Fruit fly (Drosophila melanogaster) whole organism, embryonic: ENCODE results near the gene Mdh1.

Experiments
- Asciz ChIP-seq: fragments of 200-800 bp; sonication (Bioruptor generic); optimal IDR thresholded peaks from 2 replicates; lab custom pipeline; 2017; ENCODE audit warnings: missing biosample characterization, mild to moderate bottlenecking, missing genetic modification characterization, missing genetic modification reagents
- B-H1 ChIP-seq: fragments of 200-800 bp; sonication (Bioruptor generic); IDR thresholded peaks from 3 replicates; pipeline ENCODE4 v1.3.6; 2022; ENCODE audit warnings: missing biosample characterization, missing genetic modification characterization
- B-H2 ChIP-seq: fragments of 200-800 bp; sonication (Bioruptor generic); optimal IDR thresholded peaks from 2 replicates; lab custom pipeline; 2018; ENCODE audit warnings: missing biosample characterization, mild to moderate bottlenecking, missing genetic modification characterization
- Bteb2 ChIP-seq: fragments of 200-800 bp; sonication (Bioruptor generic); optimal IDR thresholded peaks from 2 replicates; lab custom pipeline; 2016; ENCODE audit warnings: missing biosample characterization, missing genetic modification characterization
- CG10431 ChIP-seq: fragments of 200-800 bp; sonication (Bioruptor generic); optimal IDR thresholded peaks from 3 replicates; lab custom pipeline; 2018; ENCODE audit warnings: missing biosample characterization, mild to moderate bottlenecking, missing genetic modification characterization
- CG10565 ChIP-seq: fragments of 200-800 bp; sonication (Bioruptor generic); optimal IDR thresholded peaks from 3 replicates; lab custom pipeline; 2016; ENCODE audit warnings: missing biosample characterization, mild to moderate bottlenecking, missing genetic modification characterization
- CG12942 ChIP-seq: fragments of 200-800 bp; sonication (Bioruptor generic); optimal IDR thresholded peaks from 3 replicates; lab custom pipeline; 2016; ENCODE audit warnings: missing biosample characterization, missing genetic modification characterization
- CG14965 ChIP-seq: fragments of 200-800 bp; sonication (Bioruptor generic); optimal IDR thresholded peaks from 2 replicates; lab custom pipeline; 2016; ENCODE audit warnings: missing biosample characterization, missing genetic modification characterization, borderline replicate concordance
- CG1603 ChIP-seq: fragments of 200-800 bp; sonication (Bioruptor generic); optimal IDR thresholded peaks from 2 replicates; lab custom pipeline; 2019; ENCODE audit warnings: missing biosample characterization, mild to moderate bottlenecking, missing genetic modification characterization, moderate library complexity
- CG17328 ChIP-seq: fragments of 200-800 bp; sonication (Bioruptor generic); IDR thresholded peaks from 2 replicates; pipeline ENCODE4 v1.3.6; 2022; ENCODE audit warnings: missing biosample characterization, missing genetic modification characterization
- CG17829 ChIP-seq: fragments of 200-800 bp; optimal IDR thresholded peaks from 2 replicates; lab custom pipeline; 2019; ENCODE audit warnings: missing biosample characterization, mild to moderate bottlenecking, missing genetic modification characterization, moderate library complexity
- CG33213 ChIP-seq: fragments of 200-800 bp; sonication (Bioruptor generic); optimal IDR thresholded peaks from 3 replicates; lab custom pipeline; 2016; ENCODE audit warnings: missing biosample characterization, missing genetic modification characterization
- CG34422 ChIP-seq: fragments of 200-800 bp; sonication (Bioruptor generic); IDR thresholded peaks from 3 replicates; pipeline ENCODE4 v1.3.6; 2022; ENCODE audit warnings: missing biosample characterization, missing genetic modification characterization
- CG4282 ChIP-seq: fragments of 200-800 bp; sonication (Bioruptor generic); optimal IDR thresholded peaks from 2 replicates; lab custom pipeline; 2016; ENCODE audit warnings: missing biosample characterization, missing genetic modification characterization
- CG4404 ChIP-seq: fragments of 200-800 bp; sonication (Bioruptor generic); IDR thresholded peaks from 2 replicates; pipeline ENCODE4 v1.3.6; 2022; ENCODE audit warnings: missing biosample characterization, missing genetic modification characterization
- CG8944 ChIP-seq: fragments of 200-800 bp; sonication (Bioruptor generic); optimal IDR thresholded peaks from 3 replicates; lab custom pipeline; 2016; ENCODE audit warnings: missing biosample characterization, missing genetic modification characterization
- Fer1 ChIP-seq: fragments of 200-800 bp; sonication (Bioruptor generic); optimal IDR thresholded peaks from 2 replicates; lab custom pipeline; 2017; ENCODE audit warnings: missing biosample characterization, mild to moderate bottlenecking, missing genetic modification characterization
- Gug ChIP-seq: fragments of 200-800 bp; sonication (Bioruptor generic); IDR thresholded peaks from 4 replicates; pipeline ENCODE4 v1.3.6; 2022; ENCODE audit warnings: missing biosample characterization, missing genetic modification characterization
- H2.0 ChIP-seq: fragments of 200-800 bp; sonication (Bioruptor generic); IDR thresholded peaks from 2 replicates; pipeline ENCODE4 v1.3.6; 2022; ENCODE audit warnings: missing biosample characterization, missing genetic modification characterization
- Hey ChIP-seq: fragments of 200-800 bp; sonication (Bioruptor generic); optimal IDR thresholded peaks from 3 replicates; lab custom pipeline; 2018; ENCODE audit warnings: missing biosample characterization, mild to moderate bottlenecking, missing genetic modification characterization
- Hmx ChIP-seq: fragments of 200-800 bp; sonication (Bioruptor generic); optimal IDR thresholded peaks from 2 replicates; lab custom pipeline; 2016; ENCODE audit warnings: missing biosample characterization, missing genetic modification characterization
- Hsf ChIP-seq: fragments of 200-800 bp; sonication (Bioruptor generic); optimal IDR thresholded peaks from 3 replicates; lab custom pipeline; 2016; ENCODE audit warnings: missing biosample characterization, missing genetic modification characterization
- Lpt ChIP-seq: fragments of >200 bp; optimal IDR thresholded peaks from 2 replicates; lab custom pipeline; 2018; ENCODE audit warnings: missing biosample characterization, missing genetic modification characterization
- MBD-R2 ChIP-seq: fragments of 200-800 bp; sonication (Bioruptor generic); IDR thresholded peaks from 2 replicates; pipeline ENCODE4 v1.3.6; 2022; ENCODE audit warnings: missing biosample characterization, missing genetic modification characterization
- Mad ChIP-seq: fragments of 200-800 bp; sonication (Bioruptor generic); optimal IDR thresholded peaks from 2 replicates; lab custom pipeline; 2016; ENCODE audit warnings: missing biosample characterization, missing genetic modification characterization
- Nf-YB ChIP-seq: fragments of 200-800 bp; sonication (Bioruptor generic); optimal IDR thresholded peaks from 3 replicates; lab custom pipeline; 2019; ENCODE audit warnings: missing biosample characterization, mild to moderate bottlenecking, missing genetic modification characterization, moderate library complexity
- Pdp1 ChIP-seq, 2 experiments: fragments of 200-800 bp; sonication (Bioruptor generic); optimal IDR thresholded peaks; 3 replicates each; lab custom pipeline; 2016; ENCODE audit warnings: missing biosample characterization in 2 of 2, missing genetic modification characterization in 2 of 2, mild to moderate bottlenecking in 1 of 2, moderate library complexity in 1 of 2
- Sin3A ChIP-seq: fragments of >200 bp; optimal IDR thresholded peaks from 2 replicates; lab custom pipeline; 2018
- Sry-δ ChIP-seq: fragments of 200-800 bp; sonication (Bioruptor generic); optimal IDR thresholded peaks from 2 replicates; lab custom pipeline; 2016; ENCODE audit warnings: missing biosample characterization, missing genetic modification characterization
- Xrp1 ChIP-seq: fragments of 200-800 bp; sonication (Bioruptor generic); IDR thresholded peaks from 2 replicates; pipeline ENCODE4 v1.3.6; 2022; ENCODE audit warnings: missing biosample characterization, missing genetic modification characterization
- ato ChIP-seq: fragments of 200-800 bp; sonication (Bioruptor generic); IDR thresholded peaks from 2 replicates; pipeline ENCODE4 v1.3.6; 2022; ENCODE audit warnings: missing biosample characterization, missing genetic modification characterization; ENCODE audit not compliant: partially characterized antibody
- bsh ChIP-seq, 2 experiments: fragments of 200-800 bp; sonication (Bioruptor generic); optimal IDR thresholded peaks; 2 replicates each; lab custom pipeline; 2017 to 2018; ENCODE audit warnings: mild to moderate bottlenecking in 2 of 2, missing biosample characterization in 2 of 2, missing genetic modification characterization in 2 of 2, moderate library complexity in 1 of 2
- chif ChIP-seq, 2 experiments: fragments of 200-800 bp; sonication (Bioruptor generic); optimal IDR thresholded peaks; 3 replicates each; lab custom pipeline; 2016; ENCODE audit warnings: missing biosample characterization in 2 of 2, missing genetic modification characterization in 2 of 2
- crc ChIP-seq: fragments of 200-800 bp; sonication (Bioruptor generic); optimal IDR thresholded peaks from 2 replicates; lab custom pipeline; 2016; ENCODE audit warnings: missing biosample characterization, missing genetic modification characterization
- crp ChIP-seq, 2 experiments: fragments of 200-800 bp; sonication (Bioruptor generic); optimal IDR thresholded peaks; 2 replicates in 1 of 2; 3 replicates in 1 of 2; lab custom pipeline; 2017; ENCODE audit warnings: missing biosample characterization in 2 of 2, missing genetic modification characterization in 2 of 2, mild to moderate bottlenecking in 1 of 2, moderate library complexity in 1 of 2
- dpn ChIP-seq, 2 experiments: fragments of 200-800 bp; sonication (Bioruptor generic); optimal IDR thresholded peaks; 3 replicates each; lab custom pipeline; 2016; ENCODE audit warnings: missing biosample characterization in 2 of 2, missing genetic modification characterization in 2 of 2
- eyg ChIP-seq: fragments of 200-800 bp; sonication (Bioruptor generic); optimal IDR thresholded peaks from 3 replicates; lab custom pipeline; 2016; ENCODE audit warnings: missing biosample characterization, missing genetic modification characterization
- gfzf ChIP-seq: fragments of 200-800 bp; sonication (Bioruptor generic); optimal IDR thresholded peaks from 2 replicates; lab custom pipeline; 2016; ENCODE audit warnings: missing biosample characterization, mild to moderate bottlenecking, missing genetic modification characterization, moderate library complexity
- jigr1 ChIP-seq: fragments of 200-800 bp; sonication (Bioruptor generic); IDR thresholded peaks from 3 replicates; pipeline ENCODE4 v1.3.6; 2022; ENCODE audit warnings: missing biosample characterization, missing genetic modification characterization
- lilli ChIP-seq: fragments of 200-800 bp; sonication (Bioruptor generic); optimal IDR thresholded peaks from 3 replicates; lab custom pipeline; 2016; ENCODE audit warnings: missing biosample characterization, missing genetic modification characterization
- nerfin-1 ChIP-seq: fragments of 200-800 bp; sonication (Bioruptor generic); optimal IDR thresholded peaks from 3 replicates; lab custom pipeline; 2019; ENCODE audit warnings: missing biosample characterization, mild to moderate bottlenecking, missing genetic modification characterization, moderate library complexity
- pan ChIP-seq, 4 experiments: fragments of >200 bp in 3 of 4; fragments of 200-800 bp in 1 of 4; sonication (Bioruptor generic) in 1 of 4; optimal IDR thresholded peaks in 3 of 4; IDR thresholded peaks in 1 of 4; 2 replicates each; pipeline versions ENCODE4 v1.3.6 to Lab custom; 2017 to 2022; ENCODE audit warnings: missing biosample characterization in 2 of 4, missing genetic modification characterization in 2 of 4, mixed read lengths in 1 of 4
- pros ChIP-seq: fragments of 200-800 bp; sonication (Bioruptor generic); optimal IDR thresholded peaks from 3 replicates; lab custom pipeline; 2019; ENCODE audit warnings: missing biosample characterization, mild to moderate bottlenecking, missing genetic modification characterization, moderate library complexity
- sc ChIP-seq, 3 experiments: fragments of >200 bp in 2 of 3; fragments of 200-800 bp in 1 of 3; sonication (Bioruptor generic) in 1 of 3; optimal IDR thresholded peaks; 2 replicates in 2 of 3; 3 replicates in 1 of 3; lab custom pipeline; 2017; ENCODE audit warnings: mild to moderate bottlenecking in 1 of 3, missing biosample characterization in 1 of 3, missing genetic modification characterization in 1 of 3, missing genetic modification reagents in 1 of 3
- slbo ChIP-seq: fragments of 200-800 bp; sonication (Bioruptor generic); IDR thresholded peaks from 2 replicates; pipeline ENCODE4 v1.3.6; 2022; ENCODE audit warnings: missing biosample characterization, missing genetic modification characterization
- sob ChIP-seq: fragments of 200-800 bp; sonication (Bioruptor generic); IDR thresholded peaks from 2 replicates; pipeline ENCODE4 v1.3.6; 2022; ENCODE audit warnings: missing biosample characterization, missing genetic modification characterization
- tin ChIP-seq: fragments of 200-800 bp; sonication (Bioruptor generic); optimal IDR thresholded peaks from 3 replicates; lab custom pipeline; 2016; ENCODE audit warnings: missing biosample characterization, missing genetic modification characterization
- trh ChIP-seq: fragments of 200-800 bp; sonication (Bioruptor generic); optimal IDR thresholded peaks from 2 replicates; lab custom pipeline; 2016; ENCODE audit warnings: missing biosample characterization, missing genetic modification characterization
- tup ChIP-seq: fragments of 200-800 bp; sonication (Bioruptor generic); optimal IDR thresholded peaks from 2 replicates; lab custom pipeline; 2016; ENCODE audit warnings: missing biosample characterization, mild to moderate bottlenecking, missing genetic modification characterization, moderate library complexity
- unpg ChIP-seq: fragments of 200-800 bp; sonication (Bioruptor generic); optimal IDR thresholded peaks from 3 replicates; lab custom pipeline; 2018; ENCODE audit warnings: missing biosample characterization, mild to moderate bottlenecking, missing genetic modification characterization, moderate library complexity

The Mdh1 gene

dm6 chr2L:10356508-10356907, 39.6 kb downstream of the Mdh1 start, which contains the start of the genes CtsL4 and ClpP (continued):
- TF ChIP-seq Asciz (GFP tag; lab: Kevin White, UChicago) (no peak), eyg (no peak), Sin3A (no peak), CG4404 (GFP tag; lab: Robert Waterston, UW) (0 out of 2 replicates have a peak, but pooled peaks have one; percentile 17), Hey (tag; lab: Kevin White, UChicago) (no peak), tup (GFP tag; lab: Kevin White, UChicago) (no peak), Pdp1 (GFP tag; optimal IDR thresholded peaks at IDR 0.05; lab: Kevin White, UChicago) (peak; percentile 29 to 97), Xrp1 (GFP tag; lab: Robert Waterston, UW) (peak; percentile 33; the same call in 1 of the 2 replicates), unpg (no peak), sc (optimal IDR thresholded peaks at IDR 0.05; lab: Kevin White, UChicago) (no peak), sc (GFP tag; optimal IDR thresholded peaks at IDR 0.05; lab: Kevin White, UChicago) (peak; percentile 2), Hsf (GFP tag; lab: Kevin White, UChicago) (peak; percentile 59), B-H2 (GFP tag; lab: Kevin White, UChicago) (peak; percentile 55), MBD-R2 (GFP tag; lab: Robert Waterston, UW) (peak; percentile 95), trh (GFP tag; lab: Kevin White, UChicago) (no peak), Sry-δ (GFP tag; lab: Kevin White, UChicago) (peak; percentile 43), Mad (GFP tag; lab: Kevin White, UChicago) (no peak), Bteb2 (GFP tag; lab: Kevin White, UChicago) (peak; percentile 24), CG8944 (GFP tag; lab: Kevin White, UChicago) (peak; percentile 20), sob (GFP tag; lab: Robert Waterston, UW) (no peak), crc (no peak), CG12942 (GFP tag; lab: Kevin White, UChicago) (peak; percentile 1), Fer1 (GFP tag; lab: Kevin White, UChicago) (peak; percentile 15), CG10565 (GFP tag; lab: Kevin White, UChicago) (no peak), Gug (peak; percentile 47; the same call in 2 of the 4 replicates), Nf-YB (GFP tag; lab: Kevin White, UChicago) (peak; percentile 51), tin (GFP tag; lab: Kevin White, UChicago) (peak; percentile 46), gfzf (peak; percentile 35), lilli (GFP tag; lab: Kevin White, UChicago) (peak; percentile 60), slbo (GFP tag; lab: Robert Waterston, UW) (peak; percentile 76), jigr1 (no peak), chif (GFP tag; optimal IDR thresholded peaks at IDR 0.05; lab: Kevin White, UChicago) (peak in 1 of 2 experiments; percentile 39), CG17829 (tag; lab: Kevin White, UChicago) (peak; percentile 66), bsh (GFP tag; optimal IDR thresholded peaks at IDR 0.05; lab: Kevin White, UChicago) (peak in 1 of 2 experiments; percentile 33), CG34422 (peak; percentile 65; the same call in 1 of the 3 replicates), CG33213 (GFP tag; lab: Kevin White, UChicago) (peak; percentile 15), CG14965 (GFP tag; lab: Kevin White, UChicago) (no peak), CG1603 (peak; percentile 100), CG10431 (GFP tag; lab: Kevin White, UChicago) (peak; percentile 87), pros (GFP tag; lab: Kevin White, UChicago) (peak; percentile 86), Lpt (GFP tag; lab: Kevin White, UChicago) (no peak), H2.0 (GFP tag; lab: Robert Waterston, UW) (no peak), ato (GFP tag; lab: Robert Waterston, UW) (no peak), Hmx (no peak), CG17328 (GFP tag; lab: Robert Waterston, UW) (0 out of 2 replicates have a peak, but pooled peaks have one; percentile 27), B-H1 (GFP tag; lab: Robert Waterston, UW) (no peak; the same call in 2 of the 3 replicates), CG4282 (GFP tag; lab: Kevin White, UChicago) (peak; percentile 2), dpn (GFP tag; optimal IDR thresholded peaks at IDR 0.05; lab: Kevin White, UChicago) (peak; percentile 53 to 67), nerfin-1 (tag; lab: Kevin White, UChicago) (peak; percentile 56), pan (optimal IDR thresholded peaks at IDR 0.05; lab: Kevin White, UChicago) (no peak), pan (GFP tag; optimal IDR thresholded peaks at IDR 0.05 in 1 of 2, IDR thresholded peaks at IDR 0.05 in 1 of 2) (peak in 1 of 2 experiments; percentile 64), crp (GFP tag; optimal IDR thresholded peaks at IDR 0.05; lab: Kevin White, UChicago) (peak; percentile 29 to 92)
